Fruit fly (Drosophila melanogaster) whole organism, embryonic: ENCODE data around the gene KFase.
A peak's percentile ranks its signal among the peaks of the same experiment; 100 is the strongest.

Experiments used
- CG11085 ChIP-seq: fragments of 200-800 bp; sonication (Bioruptor generic); IDR thresholded peaks from 2 replicates; pipeline ENCODE4 v1.3.6; 2022; ENCODE audit warnings: missing biosample characterization, missing genetic modification characterization
- CG11093 ChIP-seq: fragments of 200-800 bp; sonication (Bioruptor generic); IDR thresholded peaks from 3 replicates; pipeline ENCODE4 v1.3.6; 2022; ENCODE audit warnings: missing biosample characterization, missing genetic modification characterization
- CG11504 ChIP-seq: fragments of 200-800 bp; sonication (Bioruptor generic); optimal IDR thresholded peaks from 3 replicates; lab custom pipeline; 2019; ENCODE audit warnings: missing biosample characterization, mild to moderate bottlenecking, missing genetic modification characterization, moderate library complexity
- CG11560 ChIP-seq: fragments of 200-800 bp; sonication (Bioruptor generic); IDR thresholded peaks from 3 replicates; pipeline ENCODE4 v1.3.6; 2022; ENCODE audit warnings: missing biosample characterization, missing genetic modification characterization
- CG11695 ChIP-seq: fragments of 200-800 bp; sonication (Bioruptor generic); IDR thresholded peaks from 3 replicates; pipeline ENCODE4 v1.3.6; 2022; ENCODE audit warnings: missing biosample characterization, missing genetic modification characterization
- CG12155 ChIP-seq: fragments of 200-800 bp; sonication (Bioruptor generic); optimal IDR thresholded peaks from 3 replicates; lab custom pipeline; 2016; ENCODE audit warnings: missing biosample characterization, missing genetic modification characterization
- CG16863 ChIP-seq: fragments of 200-800 bp; sonication (Bioruptor generic); optimal IDR thresholded peaks from 3 replicates; lab custom pipeline; 2016; ENCODE audit warnings: missing biosample characterization, missing genetic modification characterization
- CG17328 ChIP-seq: fragments of 200-800 bp; sonication (Bioruptor generic); IDR thresholded peaks from 2 replicates; pipeline ENCODE4 v1.3.6; 2022; ENCODE audit warnings: missing biosample characterization, missing genetic modification characterization
- CG17829 ChIP-seq: fragments of 200-800 bp; optimal IDR thresholded peaks from 2 replicates; lab custom pipeline; 2019; ENCODE audit warnings: missing biosample characterization, mild to moderate bottlenecking, missing genetic modification characterization, moderate library complexity
- CG1832 ChIP-seq: fragments of 200-800 bp; sonication (Bioruptor generic); optimal IDR thresholded peaks from 2 replicates; lab custom pipeline; 2017; ENCODE audit warnings: missing biosample characterization, mild to moderate bottlenecking, missing genetic modification characterization, inconsistent platforms
- CG30020 ChIP-seq: fragments of 200-800 bp; optimal IDR thresholded peaks from 2 replicates; lab custom pipeline; 2019; ENCODE audit warnings: missing biosample characterization, mild to moderate bottlenecking, missing genetic modification characterization, moderate library complexity
- CG30431 ChIP-seq: fragments of 200-800 bp; sonication (Bioruptor generic); optimal IDR thresholded peaks from 2 replicates; lab custom pipeline; 2017; ENCODE audit warnings: missing biosample characterization, missing genetic modification characterization
- CG3995 ChIP-seq: fragments of 200-800 bp; sonication (Bioruptor generic); optimal IDR thresholded peaks from 3 replicates; lab custom pipeline; 2016; ENCODE audit warnings: missing biosample characterization, missing genetic modification characterization
- CG42726 ChIP-seq: fragments of 200-800 bp; sonication (Bioruptor generic); IDR thresholded peaks from 2 replicates; pipeline ENCODE4 v1.3.6; 2022; ENCODE audit warnings: missing biosample characterization, missing genetic modification characterization; ENCODE audit not compliant: partially characterized antibody
- CG43689 ChIP-seq: fragments of 200-800 bp; sonication (Bioruptor generic); IDR thresholded peaks from 2 replicates; pipeline ENCODE4 v1.3.6; 2022; ENCODE audit warnings: missing biosample characterization, missing genetic modification characterization
- CG4820 ChIP-seq: fragments of 200-800 bp; sonication (Bioruptor generic); optimal IDR thresholded peaks from 3 replicates; lab custom pipeline; 2016; ENCODE audit warnings: missing biosample characterization, missing genetic modification characterization
- CG8089 ChIP-seq: fragments of 200-800 bp; sonication (Bioruptor generic); optimal IDR thresholded peaks from 3 replicates; lab custom pipeline; 2016; ENCODE audit warnings: missing biosample characterization, missing genetic modification characterization
- CG9932 ChIP-seq: fragments of 200-800 bp; sonication (Bioruptor generic); IDR thresholded peaks from 2 replicates; pipeline ENCODE4 v1.3.6; 2022; ENCODE audit warnings: missing biosample characterization, missing genetic modification characterization
- CTCF ChIP-seq: fragments of 200-800 bp; sonication (Bioruptor generic); optimal IDR thresholded peaks from 2 replicates; lab custom pipeline; 2017; ENCODE audit warnings: missing biosample characterization, mild to moderate bottlenecking, missing genetic modification characterization, moderate library complexity
- Chrac-16 ChIP-seq: fragments of 200-800 bp; sonication (Bioruptor generic); optimal IDR thresholded peaks from 3 replicates; lab custom pipeline; 2016; ENCODE audit warnings: missing biosample characterization, missing genetic modification characterization
- HHEX ChIP-seq: fragments of 200-800 bp; sonication (Bioruptor generic); optimal IDR thresholded peaks from 3 replicates; lab custom pipeline; 2017; ENCODE audit warnings: missing biosample characterization, mild to moderate bottlenecking, missing genetic modification characterization, missing genetic modification reagents
- HLH4C ChIP-seq: fragments of 200-800 bp; sonication (Bioruptor generic); IDR thresholded peaks from 3 replicates; pipeline ENCODE4 v1.3.6; 2022; ENCODE audit warnings: missing biosample characterization, missing genetic modification characterization; ENCODE audit not compliant: partially characterized antibody
- Hmx ChIP-seq: fragments of 200-800 bp; sonication (Bioruptor generic); optimal IDR thresholded peaks from 2 replicates; lab custom pipeline; 2016; ENCODE audit warnings: missing biosample characterization, missing genetic modification characterization
- Hr78 ChIP-seq, 2 experiments: fragments of 200-800 bp in 1 of 2; fragments of >200 bp in 1 of 2; sonication (Bioruptor generic) in 1 of 2; optimal IDR thresholded peaks; 2 replicates each; lab custom pipeline; 2017 to 2019; ENCODE audit warnings: missing biosample characterization in 2 of 2, missing genetic modification characterization in 2 of 2, mild to moderate bottlenecking in 1 of 2, moderate library complexity in 1 of 2
- Lim3 ChIP-seq: fragments of 200-800 bp; sonication (Bioruptor generic); IDR thresholded peaks from 2 replicates; pipeline ENCODE4 v1.3.6; 2022; ENCODE audit warnings: missing biosample characterization, missing genetic modification characterization
- MTF-1 ChIP-seq: fragments of 200-800 bp; sonication (Bioruptor generic); optimal IDR thresholded peaks from 2 replicates; lab custom pipeline; 2018; ENCODE audit warnings: missing biosample characterization, mild to moderate bottlenecking, missing genetic modification characterization, borderline replicate concordance
- Med ChIP-seq: fragments of 200-800 bp; sonication (Bioruptor generic); peaks from one replicate; lab custom pipeline; 2016; ENCODE audit warnings: missing biosample characterization, missing genetic modification characterization, mild to moderate bottlenecking, inconsistent platforms, moderate library complexity
- Mrtf ChIP-seq: fragments of 200-800 bp; sonication (Bioruptor generic); IDR thresholded peaks from 3 replicates; pipeline ENCODE4 v1.3.6; 2022; ENCODE audit warnings: missing biosample characterization, missing genetic modification characterization
- Optix ChIP-seq: fragments of 200-800 bp; sonication (Bioruptor generic); IDR thresholded peaks from 3 replicates; pipeline ENCODE4 v1.3.6; 2022; ENCODE audit warnings: missing biosample characterization, missing genetic modification characterization
- ab ChIP-seq: fragments of 200-800 bp; sonication (Bioruptor generic); optimal IDR thresholded peaks from 2 replicates; lab custom pipeline; 2016; ENCODE audit warnings: missing biosample characterization, missing genetic modification characterization
- ac ChIP-seq: fragments of 200-800 bp; sonication (Bioruptor generic); optimal IDR thresholded peaks from 3 replicates; lab custom pipeline; 2017; ENCODE audit warnings: missing biosample characterization, mild to moderate bottlenecking, missing genetic modification characterization
- bab2 ChIP-seq: fragments of 200-800 bp; sonication (Bioruptor generic); optimal IDR thresholded peaks from 2 replicates; lab custom pipeline; 2016; ENCODE audit warnings: missing biosample characterization, missing genetic modification characterization
- cas ChIP-seq: fragments of 200-800 bp; sonication (Bioruptor generic); IDR thresholded peaks from 2 replicates; pipeline ENCODE4 v1.3.6; 2022; ENCODE audit warnings: missing biosample characterization, missing genetic modification characterization
- chm ChIP-seq: fragments of 200-800 bp; sonication (Bioruptor generic); IDR thresholded peaks from 2 replicates; pipeline ENCODE4 v1.3.6; 2022; ENCODE audit warnings: missing biosample characterization, missing genetic modification characterization
- ci ChIP-seq: fragments of 200-800 bp; sonication (Bioruptor generic); IDR thresholded peaks from 3 replicates; pipeline ENCODE4 v1.3.6; 2022; ENCODE audit warnings: missing biosample characterization, missing genetic modification characterization
- crol ChIP-seq: fragments of 200-800 bp; sonication (Bioruptor generic); IDR thresholded peaks from 2 replicates; pipeline ENCODE4 v1.3.6; 2022; ENCODE audit warnings: missing biosample characterization, missing genetic modification characterization
- cwo ChIP-seq: fragments of 200-800 bp; sonication (Bioruptor generic); optimal IDR thresholded peaks from 3 replicates; lab custom pipeline; 2017; ENCODE audit warnings: missing biosample characterization, missing genetic modification characterization, mild to moderate bottlenecking, moderate library complexity, missing genetic modification reagents
- ftz-f1 ChIP-seq: fragments of 200-800 bp; sonication (Bioruptor generic); optimal IDR thresholded peaks from 2 replicates; lab custom pipeline; 2016; ENCODE audit warnings: missing biosample characterization, missing genetic modification characterization
- gcm2 ChIP-seq: fragments of 200-800 bp; sonication (Bioruptor generic); optimal IDR thresholded peaks from 2 replicates; lab custom pipeline; 2016; ENCODE audit warnings: missing biosample characterization, missing genetic modification characterization
- gfzf ChIP-seq: fragments of 200-800 bp; sonication (Bioruptor generic); optimal IDR thresholded peaks from 2 replicates; lab custom pipeline; 2016; ENCODE audit warnings: missing biosample characterization, mild to moderate bottlenecking, missing genetic modification characterization, moderate library complexity
- hbn ChIP-seq: fragments of 200-800 bp; sonication (Bioruptor generic); IDR thresholded peaks from 2 replicates; pipeline ENCODE4 v1.3.6; 2022; ENCODE audit warnings: missing biosample characterization, missing genetic modification characterization; ENCODE audit not compliant: partially characterized antibody
- klu ChIP-seq: fragments of 200-800 bp; sonication (Bioruptor generic); IDR thresholded peaks from 2 replicates; pipeline ENCODE4 v1.3.6; 2022; ENCODE audit warnings: missing biosample characterization, missing genetic modification characterization
- maf-S ChIP-seq: fragments of 200-800 bp; sonication (Bioruptor generic); optimal IDR thresholded peaks from 2 replicates; lab custom pipeline; 2016; ENCODE audit warnings: missing biosample characterization, missing genetic modification characterization
- p53 ChIP-seq: fragments of 200-800 bp; sonication (Bioruptor generic); optimal IDR thresholded peaks from 2 replicates; lab custom pipeline; 2016; ENCODE audit warnings: missing biosample characterization, missing genetic modification characterization
- run ChIP-seq: fragments of 200-800 bp; sonication (Bioruptor generic); optimal IDR thresholded peaks from 3 replicates; lab custom pipeline; 2018; ENCODE audit warnings: missing biosample characterization, mild to moderate bottlenecking, missing genetic modification characterization
- tap ChIP-seq: fragments of 200-800 bp; optimal IDR thresholded peaks from 3 replicates; lab custom pipeline; 2019; ENCODE audit warnings: missing biosample characterization, mild to moderate bottlenecking, missing genetic modification characterization, moderate library complexity
- trem ChIP-seq: fragments of 200-800 bp; optimal IDR thresholded peaks from 3 replicates; lab custom pipeline; 2019; ENCODE audit warnings: missing biosample characterization, mild to moderate bottlenecking, missing genetic modification characterization, moderate library complexity
- tup ChIP-seq: fragments of 200-800 bp; sonication (Bioruptor generic); optimal IDR thresholded peaks from 2 replicates; lab custom pipeline; 2016; ENCODE audit warnings: missing biosample characterization, mild to moderate bottlenecking, missing genetic modification characterization, moderate library complexity
- vnd ChIP-seq: fragments of 200-800 bp; sonication (Bioruptor generic); IDR thresholded peaks from 3 replicates; pipeline ENCODE4 v1.3.6; 2022; ENCODE audit warnings: missing biosample characterization, missing genetic modification characterization; ENCODE audit not compliant: partially characterized antibody

KFase gene

DNA sequence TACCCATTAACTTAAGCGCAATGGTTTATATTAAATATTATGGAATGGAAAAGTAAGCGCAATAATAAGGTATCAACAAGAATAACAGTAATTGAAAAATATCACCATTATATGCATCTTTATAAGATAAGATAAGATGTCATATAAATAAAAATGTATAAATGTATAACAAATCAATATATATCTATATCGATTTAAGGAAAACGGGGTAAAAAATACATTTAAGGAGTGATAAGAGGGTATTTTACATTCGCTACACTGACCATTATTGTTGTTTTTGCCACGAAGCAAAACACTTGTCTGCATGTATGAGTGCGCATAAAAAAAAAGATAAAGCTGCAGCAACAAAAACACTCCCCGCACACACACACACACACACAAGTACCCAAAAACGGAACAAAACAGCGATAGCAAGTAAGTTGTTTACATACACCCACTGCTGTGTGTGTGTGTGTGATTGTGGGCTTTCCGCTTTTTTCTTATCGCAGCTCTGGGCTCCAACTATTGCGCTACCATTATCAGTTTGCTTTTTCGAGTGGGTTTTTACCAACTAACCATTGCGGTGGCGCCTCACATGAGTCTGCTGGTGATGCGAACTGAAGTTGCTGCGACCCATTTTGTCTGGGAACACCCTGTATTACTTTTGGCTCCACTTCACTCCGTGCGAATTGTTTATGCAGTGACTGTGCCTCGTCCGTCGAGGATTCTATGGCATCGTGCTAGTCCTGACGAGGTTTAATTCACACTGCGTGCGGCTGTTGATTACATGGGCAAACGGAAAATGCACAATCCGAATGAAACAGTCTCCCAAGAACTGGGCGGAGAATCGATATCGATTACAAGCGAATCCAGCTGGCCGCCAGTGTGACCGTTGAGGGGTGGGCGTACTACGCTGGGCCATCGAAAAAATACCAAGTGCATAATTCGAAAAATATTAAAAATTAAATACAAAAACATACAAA, 15.2 kb downstream of the KFase start, which contains the start of gene mmy (continued):
- peak; percentile 50; the same call in 1 of the 2 replicates for TF ChIP-seq CG42726 (GFP tag; lab: Robert Waterston, UW)
- peak; percentile 5; the same call in 1 of the 2 replicates for TF ChIP-seq CG9932
- TF ChIP-seq CG1832 (GFP tag; lab: Kevin White, UChicago) = no peak
- no peak for TF ChIP-seq ac (GFP tag; lab: Kevin White, UChicago)
- no peak for TF ChIP-seq Chrac-16 (GFP tag; lab: Kevin White, UChicago)
- peak; percentile 14 for TF ChIP-seq CG17829
- peak; percentile 26 for TF ChIP-seq cwo (GFP tag; lab: Kevin White, UChicago)
- TF ChIP-seq CG11093 (GFP tag; lab: Robert Waterston, UW) = no peak
- TF ChIP-seq cas = no peak
- peak; percentile 3 for TF ChIP-seq CG30431
- TF ChIP-seq CG11085 (GFP tag; lab: Robert Waterston, UW) = no peak
- TF ChIP-seq maf-S (GFP tag; lab: Kevin White, UChicago) = peak; percentile 13
- no peak for TF ChIP-seq Lim3 (GFP tag; lab: Robert Waterston, UW)
- TF ChIP-seq tup (GFP tag; lab: Kevin White, UChicago) = no peak
- TF ChIP-seq bab2 (GFP tag; lab: Kevin White, UChicago) = no peak
- no peak for TF ChIP-seq Mrtf
- TF ChIP-seq hbn = 0 out of 2 replicates have a peak, but pooled peaks have one; percentile 19
- peak; percentile 7 for TF ChIP-seq tap (tag; lab: Kevin White, UChicago)
- TF ChIP-seq HHEX = peak; percentile 8
- TF ChIP-seq vnd = 0 out of 3 replicates have a peak, but pooled peaks have one; percentile 49
- 0 out of 3 replicates have a peak, but pooled peaks have one; percentile 39 for TF ChIP-seq HLH4C
- no peak for TF ChIP-seq p53 (GFP tag; lab: Kevin White, UChicago)
- TF ChIP-seq CG11504 = peak; percentile 78
- TF ChIP-seq gfzf (GFP tag; lab: Kevin White, UChicago) = peak; percentile 77
- peak in 1 of 2 experiments; percentile 57 for TF ChIP-seq Hr78 (GFP tag; optimal IDR thresholded peaks at IDR 0.05; lab: Kevin White, UChicago)
- TF ChIP-seq chm (GFP tag; lab: Robert Waterston, UW) = peak; percentile 72
- TF ChIP-seq ci (GFP tag; lab: Robert Waterston, UW) = peak; percentile 62; the same call in 1 of the 3 replicates
- no peak for TF ChIP-seq crol (GFP tag; lab: Robert Waterston, UW)
- 0 out of 2 replicates have a peak, but pooled peaks have one; percentile 26 for TF ChIP-seq klu (GFP tag; lab: Robert Waterston, UW)
- TF ChIP-seq CG12155 (GFP tag; lab: Kevin White, UChicago) = peak; percentile 36
- no peak for TF ChIP-seq CG11560 (tag; lab: Robert Waterston, UW)
- TF ChIP-seq CG8089 (GFP tag; lab: Kevin White, UChicago) = peak; percentile 4
- TF ChIP-seq CG3995 = no peak
- TF ChIP-seq MTF-1 = no peak
- no peak for TF ChIP-seq CG43689 (GFP tag; lab: Robert Waterston, UW)
- peak; percentile 11 for TF ChIP-seq run (tag; lab: Kevin White, UChicago)
- no peak for TF ChIP-seq ab (GFP tag; lab: Kevin White, UChicago)
- no peak for TF ChIP-seq gcm2 (GFP tag; lab: Kevin White, UChicago)
- TF ChIP-seq CG30020 = peak; percentile 61
- TF ChIP-seq trem (tag; lab: Kevin White, UChicago) = peak; percentile 38
- TF ChIP-seq CG4820 = no peak
- peak; percentile 64 for TF ChIP-seq CTCF (GFP tag; lab: Kevin White, UChicago)
- peak; percentile 92 for TF ChIP-seq Med
- peak; percentile 52; the same call in 2 of the 3 replicates for TF ChIP-seq CG11695 (GFP tag; lab: Robert Waterston, UW)
- no peak for TF ChIP-seq Hmx (GFP tag; lab: Kevin White, UChicago)
- peak; percentile 53 for TF ChIP-seq CG17328 (GFP tag; lab: Robert Waterston, UW)
- peak; percentile 29 for TF ChIP-seq ftz-f1 (GFP tag; lab: Kevin White, UChicago)
- TF ChIP-seq Optix (GFP tag; lab: Robert Waterston, UW) = no peak
- TF ChIP-seq CG16863 (GFP tag; lab: Kevin White, UChicago) = peak; percentile 14
